Fruit fly (Drosophila melanogaster) whole organism, embryonic: ENCODE results near the gene Grip128.

ENCODE experiments used
- Asciz ChIP-seq: fragments of 200-800 bp; sonication (Bioruptor generic); optimal IDR thresholded peaks from 2 replicates; lab custom pipeline; 2017; ENCODE audit warnings: missing biosample characterization, mild to moderate bottlenecking, missing genetic modification characterization, missing genetic modification reagents
- CG10267 ChIP-seq: fragments of 200-800 bp; sonication (Bioruptor generic); optimal IDR thresholded peaks from 2 replicates; lab custom pipeline; 2018; ENCODE audit warnings: missing biosample characterization, mild to moderate bottlenecking, missing genetic modification characterization, moderate library complexity
- CG10462 ChIP-seq: fragments of 200-800 bp; sonication (Bioruptor generic); optimal IDR thresholded peaks from 2 replicates; lab custom pipeline; 2016; ENCODE audit warnings: missing biosample characterization, missing genetic modification characterization
- CG12219 ChIP-seq: fragments of 200-800 bp; sonication (Bioruptor generic); optimal IDR thresholded peaks from 3 replicates; lab custom pipeline; 2018; ENCODE audit warnings: missing biosample characterization, mild to moderate bottlenecking, missing genetic modification characterization
- CG13624 ChIP-seq: fragments of 200-800 bp; sonication (Bioruptor generic); optimal IDR thresholded peaks from 2 replicates; lab custom pipeline; 2016; ENCODE audit warnings: missing biosample characterization, missing genetic modification characterization
- CG15514 ChIP-seq: fragments of 200-800 bp; sonication (Bioruptor generic); optimal IDR thresholded peaks from 3 replicates; lab custom pipeline; 2017; ENCODE audit warnings: missing biosample characterization, missing genetic modification characterization, mild to moderate bottlenecking, moderate library complexity, missing genetic modification reagents
- CG1647 ChIP-seq: fragments of 200-800 bp; sonication (Bioruptor generic); optimal IDR thresholded peaks from 3 replicates; lab custom pipeline; 2016; ENCODE audit warnings: missing biosample characterization, missing genetic modification characterization
- CG16863 ChIP-seq: fragments of 200-800 bp; sonication (Bioruptor generic); optimal IDR thresholded peaks from 3 replicates; lab custom pipeline; 2016; ENCODE audit warnings: missing biosample characterization, missing genetic modification characterization
- CG17912 ChIP-seq: fragments of 200-800 bp; sonication (Bioruptor generic); optimal IDR thresholded peaks from 2 replicates; lab custom pipeline; 2018; ENCODE audit warnings: missing biosample characterization, mild to moderate bottlenecking, missing genetic modification characterization
- CG2199 ChIP-seq: fragments of 200-800 bp; sonication (Bioruptor generic); IDR thresholded peaks from 3 replicates; pipeline ENCODE4 v1.3.6; 2022; ENCODE audit warnings: missing biosample characterization, missing genetic modification characterization
- CG2712 ChIP-seq: fragments of 200-800 bp; optimal IDR thresholded peaks from 3 replicates; lab custom pipeline; 2019; ENCODE audit warnings: missing biosample characterization, mild to moderate bottlenecking, missing genetic modification characterization, moderate library complexity
- CG3065 ChIP-seq: fragments of 200-800 bp; sonication (Bioruptor generic); optimal IDR thresholded peaks from 2 replicates; lab custom pipeline; 2016; ENCODE audit warnings: missing biosample characterization, missing genetic modification characterization
- CG34224 ChIP-seq: fragments of 200-800 bp; sonication (Bioruptor generic); IDR thresholded peaks from 3 replicates; pipeline ENCODE4 v1.3.6; 2022; ENCODE audit warnings: missing biosample characterization, missing genetic modification characterization; ENCODE audit not compliant: partially characterized antibody
- CG4360 ChIP-seq: fragments of 200-800 bp; sonication (Bioruptor generic); IDR thresholded peaks from 2 replicates; pipeline ENCODE4 v1.3.6; 2022; ENCODE audit warnings: missing biosample characterization, missing genetic modification characterization
- CG4424 ChIP-seq: fragments of 200-800 bp; sonication (Bioruptor generic); optimal IDR thresholded peaks from 3 replicates; lab custom pipeline; 2016; ENCODE audit warnings: missing biosample characterization, missing genetic modification characterization
- CG4707 ChIP-seq: fragments of 200-800 bp; sonication (Bioruptor generic); optimal IDR thresholded peaks from 2 replicates; lab custom pipeline; 2018; ENCODE audit warnings: missing biosample characterization, mild to moderate bottlenecking, missing genetic modification characterization, moderate library complexity
- CG4730 ChIP-seq: fragments of 200-800 bp; sonication (Bioruptor generic); IDR thresholded peaks from 2 replicates; pipeline ENCODE4 v1.3.6; 2022; ENCODE audit warnings: missing biosample characterization, missing genetic modification characterization
- CG5953 ChIP-seq: fragments of 200-800 bp; sonication (Bioruptor generic); IDR thresholded peaks from 2 replicates; pipeline ENCODE4 v1.3.6; 2022; ENCODE audit warnings: missing biosample characterization, missing genetic modification characterization
- CG6689 ChIP-seq: fragments of 200-800 bp; sonication (Bioruptor generic); IDR thresholded peaks from 2 replicates; pipeline ENCODE4 v1.3.6; 2022; ENCODE audit warnings: missing biosample characterization, missing genetic modification characterization
- CG6765 ChIP-seq: fragments of 200-800 bp; sonication (Bioruptor generic); optimal IDR thresholded peaks from 3 replicates; lab custom pipeline; 2017; ENCODE audit warnings: missing biosample characterization, mild to moderate bottlenecking, missing genetic modification characterization
- CG7839 ChIP-seq: fragments of 200-800 bp; sonication (Bioruptor generic); optimal IDR thresholded peaks from 3 replicates; lab custom pipeline; 2018; ENCODE audit warnings: missing biosample characterization, mild to moderate bottlenecking, missing genetic modification characterization, moderate library complexity
- Dbx ChIP-seq: fragments of 200-800 bp; sonication (Bioruptor generic); IDR thresholded peaks from 3 replicates; pipeline ENCODE4 v1.3.6; 2022; ENCODE audit warnings: missing biosample characterization, missing genetic modification characterization
- Dll ChIP-seq: fragments of 200-800 bp; sonication (Bioruptor generic); IDR thresholded peaks from 4 replicates; pipeline ENCODE4 v1.3.6; 2022; ENCODE audit warnings: missing biosample characterization, missing genetic modification characterization; ENCODE audit not compliant: partially characterized antibody
- Doc2 ChIP-seq: fragments of 200-800 bp; sonication (Bioruptor generic); IDR thresholded peaks from 2 replicates; pipeline ENCODE4 v1.3.6; 2022; ENCODE audit warnings: missing biosample characterization, missing genetic modification characterization
- Doc3 ChIP-seq: fragments of 200-800 bp; sonication (Bioruptor generic); IDR thresholded peaks from 3 replicates; pipeline ENCODE4 v1.3.6; 2022; ENCODE audit warnings: missing biosample characterization, missing genetic modification characterization; ENCODE audit not compliant: partially characterized antibody
- Dref ChIP-seq: fragments of 200-800 bp; sonication (Bioruptor generic); IDR thresholded peaks from 2 replicates; pipeline ENCODE4 v1.3.6; 2022; ENCODE audit warnings: missing biosample characterization, missing genetic modification characterization
- Fer3 ChIP-seq: fragments of 200-800 bp; sonication (Bioruptor generic); optimal IDR thresholded peaks from 2 replicates; lab custom pipeline; 2018; ENCODE audit warnings: missing biosample characterization, mild to moderate bottlenecking, missing genetic modification characterization, moderate library complexity
- Hey ChIP-seq: fragments of 200-800 bp; sonication (Bioruptor generic); optimal IDR thresholded peaks from 3 replicates; lab custom pipeline; 2018; ENCODE audit warnings: missing biosample characterization, mild to moderate bottlenecking, missing genetic modification characterization
- Max ChIP-seq: fragments of 200-800 bp; sonication (Bioruptor generic); optimal IDR thresholded peaks from 2 replicates; lab custom pipeline; 2016; ENCODE audit warnings: missing biosample characterization, mild to moderate bottlenecking, missing genetic modification characterization
- Med ChIP-seq: fragments of 200-800 bp; sonication (Bioruptor generic); peaks from one replicate; lab custom pipeline; 2016; ENCODE audit warnings: missing biosample characterization, missing genetic modification characterization, mild to moderate bottlenecking, inconsistent platforms, moderate library complexity
- Tbp ChIP-seq: fragments of >200 bp; optimal IDR thresholded peaks from 2 replicates; lab custom pipeline; 2018; ENCODE audit warnings: missing biosample characterization, missing genetic modification characterization
- abd-A ChIP-seq: fragments of 200-800 bp; sonication (Bioruptor generic); optimal IDR thresholded peaks from 3 replicates; lab custom pipeline; 2019; ENCODE audit warnings: missing biosample characterization, mild to moderate bottlenecking, missing genetic modification characterization, moderate library complexity
- aop ChIP-seq: fragments of 200-800 bp; sonication (Bioruptor generic); IDR thresholded peaks from 2 replicates; pipeline ENCODE4 v1.3.6; 2022; ENCODE audit warnings: missing biosample characterization, missing genetic modification characterization
- ara ChIP-seq: fragments of 200-800 bp; sonication (Bioruptor generic); IDR thresholded peaks from 2 replicates; pipeline ENCODE4 v1.3.6; 2022; ENCODE audit warnings: missing biosample characterization, missing genetic modification characterization
- ato ChIP-seq: fragments of 200-800 bp; sonication (Bioruptor generic); IDR thresholded peaks from 2 replicates; pipeline ENCODE4 v1.3.6; 2022; ENCODE audit warnings: missing biosample characterization, missing genetic modification characterization; ENCODE audit not compliant: partially characterized antibody
- bab2 ChIP-seq: fragments of 200-800 bp; sonication (Bioruptor generic); optimal IDR thresholded peaks from 2 replicates; lab custom pipeline; 2016; ENCODE audit warnings: missing biosample characterization, missing genetic modification characterization
- crol ChIP-seq: fragments of 200-800 bp; sonication (Bioruptor generic); IDR thresholded peaks from 2 replicates; pipeline ENCODE4 v1.3.6; 2022; ENCODE audit warnings: missing biosample characterization, missing genetic modification characterization
- cwo ChIP-seq: fragments of 200-800 bp; sonication (Bioruptor generic); optimal IDR thresholded peaks from 3 replicates; lab custom pipeline; 2017; ENCODE audit warnings: missing biosample characterization, missing genetic modification characterization, mild to moderate bottlenecking, moderate library complexity, missing genetic modification reagents
- esg ChIP-seq: fragments of 200-800 bp; sonication (Bioruptor generic); conservative IDR thresholded peaks from 2 replicates; pipeline ENCODE4 v1.3.6; 2022; ENCODE audit warnings: missing biosample characterization, missing genetic modification characterization
- ftz-f1 ChIP-seq: fragments of 200-800 bp; sonication (Bioruptor generic); optimal IDR thresholded peaks from 2 replicates; lab custom pipeline; 2016; ENCODE audit warnings: missing biosample characterization, missing genetic modification characterization
- gro ChIP-seq: fragments of 200-800 bp; sonication (Bioruptor generic); optimal IDR thresholded peaks from 2 replicates; lab custom pipeline; 2016; ENCODE audit warnings: missing biosample characterization, missing genetic modification characterization
- her ChIP-seq: fragments of 200-800 bp; sonication (Bioruptor generic); optimal IDR thresholded peaks from 2 replicates; lab custom pipeline; 2016; ENCODE audit warnings: missing biosample characterization, missing genetic modification characterization
- hkb ChIP-seq, 2 experiments: fragments of 200-800 bp in 1 of 2; fragments of >200 bp in 1 of 2; sonication (Bioruptor generic) in 1 of 2; IDR thresholded peaks in 1 of 2; optimal IDR thresholded peaks in 1 of 2; 2 replicates each; pipeline versions ENCODE4 v1.3.6 to Lab custom; 2017 to 2022; ENCODE audit warnings: missing biosample characterization in 1 of 2, missing genetic modification characterization in 1 of 2
- ind ChIP-seq: fragments of 200-800 bp; sonication (Bioruptor generic); optimal IDR thresholded peaks from 3 replicates; lab custom pipeline; 2016; ENCODE audit warnings: missing biosample characterization, missing genetic modification characterization
- jing ChIP-seq: fragments of 200-800 bp; sonication (Bioruptor generic); optimal IDR thresholded peaks from 2 replicates; lab custom pipeline; 2018; ENCODE audit warnings: missing biosample characterization, mild to moderate bottlenecking, missing genetic modification characterization
- nau ChIP-seq: fragments of 200-800 bp; sonication (Bioruptor generic); optimal IDR thresholded peaks from 3 replicates; lab custom pipeline; 2017; ENCODE audit warnings: missing biosample characterization, mild to moderate bottlenecking, missing genetic modification characterization, missing genetic modification reagents
- pita ChIP-seq: fragments of 200-800 bp; sonication (Bioruptor generic); optimal IDR thresholded peaks from 2 replicates; lab custom pipeline; 2017; ENCODE audit warnings: missing biosample characterization, mild to moderate bottlenecking, missing genetic modification characterization
- pzg ChIP-seq: fragments of 200-800 bp; sonication (Bioruptor generic); optimal IDR thresholded peaks from 3 replicates; lab custom pipeline; 2018; ENCODE audit warnings: missing biosample characterization, mild to moderate bottlenecking, missing genetic modification characterization, moderate library complexity
- seq ChIP-seq: fragments of 200-800 bp; sonication (Bioruptor generic); IDR thresholded peaks from 2 replicates; pipeline ENCODE4 v1.3.6; 2022; ENCODE audit warnings: missing biosample characterization, missing genetic modification characterization

The Grip128 gene

dm6 chrX:15449490-15450326, 22.2 kb downstream of the Grip128 start, which contains the start of the genes Scamp and Ahcy (continued):
- TF ChIP-seq aop (no peak), CG1647 (GFP tag; lab: Kevin White, UChicago) (no peak), CG4360 (GFP tag; lab: Robert Waterston, UW) (no peak), CG4730 (no peak), pita (no peak), CG3065 (GFP tag; lab: Kevin White, UChicago) (no peak), Max (GFP tag; lab: Kevin White, UChicago) (no peak), Doc2 (GFP tag; lab: Robert Waterston, UW) (no peak), CG13624 (GFP tag; lab: Kevin White, UChicago) (no peak), nau (no peak), jing (GFP tag; lab: Kevin White, UChicago) (no peak), Hey (tag; lab: Kevin White, UChicago) (no peak), Tbp (GFP tag; lab: Kevin White, UChicago) (no peak), CG16863 (GFP tag; lab: Kevin White, UChicago) (no peak), CG6689 (GFP tag; lab: Robert Waterston, UW) (no peak), CG2199 (GFP tag; lab: Robert Waterston, UW) (no peak), CG12219 (GFP tag; lab: Kevin White, UChicago) (no peak), Dbx (GFP tag; lab: Robert Waterston, UW) (no peak), CG10267 (tag; lab: Kevin White, UChicago) (peak; percentile 39), Dll (GFP tag; lab: Robert Waterston, UW) (peak; percentile 57; the same call in 2 of the 4 replicates), esg (GFP tag; lab: Robert Waterston, UW) (no peak), Med (GFP tag; lab: Kevin White, UChicago) (peak; percentile 66), pzg (GFP tag; lab: Kevin White, UChicago) (peak; percentile 26), ato (peak; percentile 14; the same call in 1 of the 2 replicates), crol (GFP tag; lab: Robert Waterston, UW) (peak; percentile 46), cwo (no peak), abd-A (tag; lab: Kevin White, UChicago) (no peak), ftz-f1 (GFP tag; lab: Kevin White, UChicago) (no peak), gro (GFP tag; lab: Kevin White, UChicago) (no peak), Dref (GFP tag; lab: Robert Waterston, UW) (peak; percentile 65), Doc3 (GFP tag; lab: Robert Waterston, UW) (0 out of 3 replicates have a peak, but pooled peaks have one; percentile 42), ara (no peak), bab2 (no peak), CG4424 (GFP tag; lab: Kevin White, UChicago) (no peak), CG7839 (no peak), CG15514 (GFP tag; lab: Kevin White, UChicago) (peak; percentile 99), CG10462 (GFP tag; lab: Kevin White, UChicago) (no peak), CG17912 (GFP tag; lab: Kevin White, UChicago) (no peak), CG5953 (GFP tag; lab: Robert Waterston, UW) (no peak), hkb (optimal IDR thresholded peaks at IDR 0.05; lab: Kevin White, UChicago) (no peak), hkb (GFP tag; IDR thresholded peaks at IDR 0.05; lab: Robert Waterston, UW) (no peak), seq (GFP tag; lab: Robert Waterston, UW) (no peak), Asciz (GFP tag; lab: Kevin White, UChicago) (no peak), CG34224 (GFP tag; lab: Robert Waterston, UW) (no peak; the same call in 2 of the 3 replicates), Fer3 (tag; lab: Kevin White, UChicago) (no peak), CG4707 (GFP tag; lab: Kevin White, UChicago) (no peak), CG2712 (peak; percentile 32), her (no peak), CG6765 (GFP tag; lab: Kevin White, UChicago) (no peak), ind (GFP tag; lab: Kevin White, UChicago) (no peak)
